Worm (Caenorhabditis elegans) whole organism, L4 larva: ENCODE measurements around the gene C16D9.9.
A peak's percentile ranks its signal among the peaks of the same experiment; 100 is the strongest.

Experiments
- F49E8.2 ChIP-seq: sonication (generic microtip); optimal IDR thresholded peaks from 2 replicates; lab custom pipeline; 2016; ENCODE audit warnings: missing compliant biosample characterization, mild to moderate bottlenecking, missing genetic modification characterization, borderline replicate concordance
- T20F7.1 ChIP-seq: fragments of 200-800 bp; sonication (Bioruptor generic); optimal IDR thresholded peaks from 2 replicates; lab custom pipeline; 2018; ENCODE audit warnings: mild to moderate bottlenecking, missing genetic modification characterization, missing compliant biosample characterization
- T26A8.4 ChIP-seq: fragments of 200-800 bp; sonication (Bioruptor generic); IDR thresholded peaks from 2 replicates; pipeline ENCODE4 v1.3.6; 2022; ENCODE audit warnings: missing genetic modification characterization, missing compliant biosample characterization
- Y48G9A.11 ChIP-seq: fragments of 200-800 bp; sonication (Bioruptor generic); IDR thresholded peaks from 2 replicates; pipeline ENCODE4 v1.3.6; 2022; ENCODE audit warnings: missing genetic modification reagents, missing genetic modification characterization, missing compliant biosample characterization
- Y5F2A.4 ChIP-seq: fragments of 200-800 bp; sonication (Bioruptor generic); optimal IDR thresholded peaks from 2 replicates; lab custom pipeline; 2018; ENCODE audit warnings: mild to moderate bottlenecking, missing genetic modification characterization, missing compliant biosample characterization
- ceh-20 ChIP-seq: fragments of 200-800 bp; sonication (Bioruptor generic); IDR thresholded peaks from 2 replicates; pipeline ENCODE4 v1.3.6; 2022; ENCODE audit warnings: missing genetic modification reagents, missing genetic modification characterization, missing compliant biosample characterization
- ceh-62 ChIP-seq: sonication (generic microtip); optimal IDR thresholded peaks from 2 replicates; lab custom pipeline; 2017; ENCODE audit warnings: missing biosample characterization, missing genetic modification characterization
- ceh-82 ChIP-seq: sonication (generic microtip); optimal IDR thresholded peaks from 2 replicates; lab custom pipeline; 2017; ENCODE audit warnings: missing biosample characterization, missing genetic modification characterization
- daf-16 ChIP-seq, 3 experiments: sonication (generic microtip); optimal IDR thresholded peaks; 2 replicates each; lab custom pipeline; 2016 to 2017; ENCODE audit warnings: missing genetic modification characterization in 3 of 3, missing genetic modification reagents in 3 of 3, mild to moderate bottlenecking in 2 of 3, missing compliant biosample characterization in 2 of 3, missing biosample characterization in 1 of 3, moderate library complexity in 1 of 3
- daf-8 ChIP-seq: fragments of 200-800 bp; sonication (Bioruptor generic); IDR thresholded peaks from 2 replicates; pipeline ENCODE4 v1.3.6; 2022; ENCODE audit warnings: missing genetic modification characterization, missing compliant biosample characterization
- dmd-6 ChIP-seq: fragments of 200-800 bp; sonication (Bioruptor generic); IDR thresholded peaks from 2 replicates; pipeline ENCODE4 v1.3.6; 2022; ENCODE audit warnings: missing genetic modification reagents, missing genetic modification characterization, missing compliant biosample characterization
- dpl-1 ChIP-seq: fragments of 150-350 bp; optimal IDR thresholded peaks from 2 replicates; lab custom pipeline; 2014; ENCODE audit warnings: missing biosample characterization, missing genetic modification reagents, missing genetic modification characterization
- fkh-10 ChIP-seq: fragments of 150-350 bp; optimal IDR thresholded peaks from 2 replicates; lab custom pipeline; 2014; ENCODE audit warnings: missing biosample characterization, missing genetic modification reagents, missing genetic modification characterization
- gei-8 ChIP-seq: fragments of 200-800 bp; sonication (Bioruptor generic); optimal IDR thresholded peaks from 2 replicates; lab custom pipeline; 2018; ENCODE audit warnings: mild to moderate bottlenecking, missing genetic modification characterization, missing compliant biosample characterization
- hlh-11 ChIP-seq: fragments of 200-800 bp; sonication (Bioruptor generic); optimal IDR thresholded peaks from 2 replicates; lab custom pipeline; 2018; ENCODE audit warnings: mild to moderate bottlenecking, missing genetic modification characterization, missing compliant biosample characterization
- hlh-30 ChIP-seq: sonication (generic microtip); optimal IDR thresholded peaks from 2 replicates; lab custom pipeline; 2017; ENCODE audit warnings: antibody characterized with exemption, mild to moderate bottlenecking, missing genetic modification characterization, missing compliant biosample characterization; ENCODE audit not compliant: insufficient read depth
- lim-7 ChIP-seq: fragments of 200-800 bp; sonication (Bioruptor generic); IDR thresholded peaks from 2 replicates; pipeline ENCODE4 v1.3.6; 2022; ENCODE audit warnings: missing genetic modification characterization, missing compliant biosample characterization
- lin-38 ChIP-seq: fragments of 200-800 bp; sonication (Bioruptor generic); IDR thresholded peaks from 2 replicates; pipeline ENCODE4 v1.3.6; 2022; ENCODE audit warnings: missing genetic modification reagents, missing genetic modification characterization, missing compliant biosample characterization
- lsy-2 ChIP-seq, 2 experiments: fragments of 150-350 bp in 1 of 2; sonication (generic microtip) in 1 of 2; optimal IDR thresholded peaks; 2 replicates each; lab custom pipeline; 2014 to 2017; ENCODE audit warnings: missing biosample characterization in 2 of 2, missing genetic modification characterization in 2 of 2
- madf-5 ChIP-seq, 2 experiments: fragments of 200-800 bp; sonication (Bioruptor generic); IDR thresholded peaks; 2 replicates each; pipeline ENCODE4 v1.3.6; 2022; ENCODE audit warnings: missing compliant biosample characterization in 2 of 2, missing genetic modification characterization in 2 of 2
- mes-2 ChIP-seq: sonication (generic microtip); optimal IDR thresholded peaks from 2 replicates; lab custom pipeline; 2016; ENCODE audit warnings: missing genotype, mild to moderate bottlenecking, missing genetic modification characterization, missing compliant biosample characterization; ENCODE audit not compliant: poor library complexity, severe bottlenecking
- nhr-10 ChIP-seq: fragments of 150-350 bp; optimal IDR thresholded peaks from 2 replicates; lab custom pipeline; 2014; ENCODE audit warnings: missing biosample characterization, missing genetic modification characterization
- nhr-102 ChIP-seq: sonication (generic microtip); optimal IDR thresholded peaks from 2 replicates; lab custom pipeline; 2016; ENCODE audit warnings: mild to moderate bottlenecking, missing genetic modification characterization, moderate library complexity, missing compliant biosample characterization
- nhr-11 ChIP-seq: fragments of 150-350 bp; optimal IDR thresholded peaks from 2 replicates; lab custom pipeline; 2014; ENCODE audit warnings: missing biosample characterization, missing genetic modification characterization
- nhr-237 ChIP-seq: sonication (generic microtip); optimal IDR thresholded peaks from 2 replicates; lab custom pipeline; 2017; ENCODE audit warnings: missing biosample characterization, missing genetic modification characterization
- nhr-28 ChIP-seq: fragments of 150-350 bp; optimal IDR thresholded peaks from 2 replicates; lab custom pipeline; 2014; ENCODE audit warnings: missing biosample characterization, missing genetic modification characterization
- nhr-41 ChIP-seq: fragments of 200-800 bp; sonication (Bioruptor generic); IDR thresholded peaks from 2 replicates; pipeline ENCODE4 v1.3.6; 2022; ENCODE audit warnings: missing genetic modification reagents, missing genetic modification characterization, missing compliant biosample characterization
- nhr-48 ChIP-seq: sonication (generic microtip); optimal IDR thresholded peaks from 2 replicates; lab custom pipeline; 2016; ENCODE audit warnings: mild to moderate bottlenecking, missing genetic modification characterization, missing compliant biosample characterization
- sdz-12 ChIP-seq: fragments of 200-800 bp; sonication (Bioruptor generic); optimal IDR thresholded peaks from 2 replicates; lab custom pipeline; 2018; ENCODE audit warnings: mild to moderate bottlenecking, missing genetic modification characterization, missing compliant biosample characterization
- skn-1 ChIP-seq: fragments of 150-350 bp; optimal IDR thresholded peaks from 2 replicates; lab custom pipeline; 2014; ENCODE audit warnings: missing biosample characterization, missing genetic modification characterization
- snpc-4 ChIP-seq: fragments of 150-350 bp; optimal IDR thresholded peaks from 2 replicates; lab custom pipeline; 2014; ENCODE audit warnings: missing biosample characterization, missing genetic modification characterization
- unc-62 ChIP-seq, 3 experiments: fragments of 150-350 bp in 1 of 3; sonication (generic microtip); optimal IDR thresholded peaks in 2 of 3; peaks in 1 of 3; 1 replicate in 1 of 3; 2 replicates in 2 of 3; lab custom pipeline; 2014 to 2017; ENCODE audit warnings: missing biosample characterization in 3 of 3, missing genetic modification characterization in 3 of 3, missing genetic modification reagents in 3 of 3, missing genotype in 1 of 3
- zfp-3 ChIP-seq: fragments of 200-800 bp; sonication (Bioruptor generic); conservative IDR thresholded peaks from 2 replicates; pipeline ENCODE4 v1.3.6; 2022; ENCODE audit warnings: missing genetic modification reagents, missing genetic modification characterization, missing compliant biosample characterization
- zip-11 ChIP-seq: fragments of 200-800 bp; sonication (Bioruptor generic); IDR thresholded peaks from 2 replicates; pipeline ENCODE4 v1.3.6; 2022; ENCODE audit warnings: missing genetic modification characterization, missing compliant biosample characterization
- zip-2 ChIP-seq: fragments of 150-350 bp; optimal IDR thresholded peaks from 2 replicates; lab custom pipeline; 2014; ENCODE audit warnings: missing biosample characterization, missing genetic modification characterization
- ztf-11 ChIP-seq: fragments of 150-350 bp; optimal IDR thresholded peaks from 2 replicates; lab custom pipeline; 2014; ENCODE audit warnings: missing biosample characterization, missing genetic modification characterization
- ztf-7 ChIP-seq: fragments of 150-350 bp; optimal IDR thresholded peaks from 2 replicates; lab custom pipeline; 2014; ENCODE audit warnings: missing biosample characterization, missing genetic modification characterization

C16D9.9 gene

ce11 chrV:8219550-8219949 is 44.5 kb upstream of the C16D9.9 start:
- TF ChIP-seq nhr-237 (tag; lab: Kevin White, UChicago) (no peak), unc-62 (GFP tag; optimal IDR thresholded peaks at IDR 0.05 in 1 of 2; lab: Kevin White, UChicago) (peak in 1 of 2 experiments; percentile 96), unc-62 (tag; optimal IDR thresholded peaks at IDR 0.05; lab: Kevin White, UChicago) (no peak)

ce11 chrV:8221083-8221538 is 42.9 kb upstream of the C16D9.9 start, which contains the start of the genes cogc-6 and air-1:
Gene cogc-6, minus strand, starts transcription at chrV:8221316.
Gene air-1, plus strand, starts transcription at chrV:8221488.
- peak; percentile 57 for TF ChIP-seq dpl-1 (GFP tag; lab: Kevin White, UChicago)
- TF ChIP-seq snpc-4 (tag; lab: Kevin White, UChicago) = no peak
- no peak for TF ChIP-seq ztf-11
- no peak for TF ChIP-seq nhr-48 (tag; lab: Kevin White, UChicago)
- TF ChIP-seq ceh-82 = no peak
- TF ChIP-seq lim-7 (GFP tag; lab: Robert Waterston, UW) = no peak
- TF ChIP-seq dmd-6 (GFP tag; lab: Robert Waterston, UW) = no peak
- TF ChIP-seq hlh-30 (tag; lab: Kevin White, UChicago) = no peak
- no peak for TF ChIP-seq hlh-11 (tag; lab: Kevin White, UChicago)
- TF ChIP-seq ztf-7 (tag; lab: Kevin White, UChicago) = no peak
- TF ChIP-seq sdz-12 = no peak
- no peak for TF ChIP-seq Y5F2A.4 (GFP tag; lab: Kevin White, UChicago)
- no peak for TF ChIP-seq zfp-3 (GFP tag; lab: Robert Waterston, UW)
- TF ChIP-seq ceh-20 (GFP tag; lab: Robert Waterston, UW) = no peak
- TF ChIP-seq skn-1 (tag; lab: Kevin White, UChicago) = no peak
- TF ChIP-seq ceh-62 = no peak
- TF ChIP-seq T20F7.1 (GFP tag; lab: Kevin White, UChicago) = peak; percentile 94
- TF ChIP-seq daf-8 (GFP tag; lab: Robert Waterston, UW) = no peak
- TF ChIP-seq daf-16 (GFP tag; optimal IDR thresholded peaks at IDR 0.05; lab: Kevin White, UChicago) = no peak
- peak; percentile 3 for TF ChIP-seq daf-16 (tag; optimal IDR thresholded peaks at IDR 0.05; lab: Kevin White, UChicago)
- TF ChIP-seq madf-5 (GFP tag; IDR thresholded peaks at IDR 0.05; lab: Robert Waterston, UW) = no peak
- TF ChIP-seq lsy-2 (tag; optimal IDR thresholded peaks at IDR 0.05; lab: Kevin White, UChicago) = peak in 1 of 2 experiments; percentile 29
- peak; percentile 86 for TF ChIP-seq Y48G9A.11 (GFP tag; lab: Robert Waterston, UW)
- TF ChIP-seq mes-2 = peak; percentile 47
- no peak for TF ChIP-seq T26A8.4 (GFP tag; lab: Robert Waterston, UW)
- TF ChIP-seq zip-2 (tag; lab: Kevin White, UChicago) = no peak

- TF ChIP-seq F49E8.2 (tag; lab: Kevin White, UChicago) (peak; percentile 9), zip-11 (GFP tag; lab: Robert Waterston, UW) (no peak), lin-38 (GFP tag; lab: Robert Waterston, UW) (peak; percentile 38)
- TF ChIP-seq, all 104 proteins: peak for 2
These were observed 40.6 kb upstream of the C16D9.9 start for ce11 chrV:8223417-8223816.

ce11 chrV:8224634-8225033 is 39.4 kb upstream of the C16D9.9 start, which contains the start of gene pax-1:
Gene pax-1, plus strand, starts transcription at chrV:8224934.
- TF ChIP-seq nhr-11 (tag; lab: Kevin White, UChicago) (no peak), nhr-41 (no peak), Y5F2A.4 (GFP tag; lab: Kevin White, UChicago) (no peak), nhr-10 (tag; lab: Kevin White, UChicago) (no peak), dpl-1 (GFP tag; lab: Kevin White, UChicago) (no peak), hlh-30 (tag; lab: Kevin White, UChicago) (no peak), nhr-28 (no peak), ztf-7 (tag; lab: Kevin White, UChicago) (no peak), fkh-10 (GFP tag; lab: Kevin White, UChicago) (no peak), nhr-102 (no peak), gei-8 (no peak)
